Fruit fly (Drosophila melanogaster): ENCODE results near the gene CG2887.

The CG2887 gene

DNA sequence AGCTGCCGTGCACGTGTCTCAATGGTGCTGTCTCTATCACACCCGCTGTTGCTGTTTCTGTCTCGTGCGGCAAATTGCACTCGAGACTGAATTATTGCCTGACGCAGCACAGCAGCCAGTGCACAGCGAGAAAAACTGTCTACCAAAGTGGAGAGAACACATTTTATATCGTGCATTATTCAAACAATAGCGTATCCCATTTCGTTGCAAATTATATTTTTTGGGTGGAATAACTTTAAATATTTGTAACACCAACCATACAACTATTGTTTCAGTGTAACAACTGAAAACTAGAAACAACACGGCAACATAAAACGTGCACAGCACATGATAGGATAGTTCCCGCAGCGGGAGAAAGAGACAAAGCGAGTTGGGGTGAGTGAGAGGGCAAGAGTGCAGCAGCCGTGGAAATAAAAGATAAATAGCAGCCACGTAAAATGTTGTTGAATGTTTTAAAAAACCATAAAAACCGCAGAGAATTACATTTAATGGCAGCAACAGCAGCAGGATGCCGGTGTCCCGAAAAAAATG lies 37.1 kb upstream of the CG2887 start (continued):
- TF ChIP-seq Opbp (GFP tag; IDR thresholded peaks at IDR 0.05; ENCODE audit: partially characterized antibody), result no peak
- no peak for TF ChIP-seq CG15514 (GFP tag; optimal IDR thresholded peaks at IDR 0.05)
- no peak for TF ChIP-seq CG12219 (GFP tag; optimal IDR thresholded peaks at IDR 0.05)
- no peak for TF ChIP-seq CG43689 (GFP tag; IDR thresholded peaks at IDR 0.05)
- TF ChIP-seq salm (tag; optimal IDR thresholded peaks at IDR 0.05), result no peak
- no peak for TF ChIP-seq CG14050 (GFP tag; IDR thresholded peaks at IDR 0.05)
- TF ChIP-seq Max (GFP tag; optimal IDR thresholded peaks at IDR 0.05), result peak; percentile 5
- TF ChIP-seq Asciz (GFP tag; optimal IDR thresholded peaks at IDR 0.05), result peak; percentile 46
- peak; percentile 37 for TF ChIP-seq CG30431 (GFP tag; optimal IDR thresholded peaks at IDR 0.05)
- TF ChIP-seq CG11456 (GFP tag; IDR thresholded peaks at IDR 0.05), result no peak
- peak; percentile 46; the same call in 1 of the 2 replicates for TF ChIP-seq lmd (GFP tag; IDR thresholded peaks at IDR 0.05)
- TF ChIP-seq CG2712 (tag; optimal IDR thresholded peaks at IDR 0.05), result peak; percentile 89
- peak; percentile 29 for TF ChIP-seq CG9609 (GFP tag; optimal IDR thresholded peaks at IDR 0.05)
- TF ChIP-seq slp2 (GFP tag; optimal IDR thresholded peaks at IDR 0.05), result peak; percentile 71
- TF ChIP-seq CG13775 (GFP tag; optimal IDR thresholded peaks at IDR 0.05), result peak; percentile 12
- TF ChIP-seq Chrac-16 (GFP tag; optimal IDR thresholded peaks at IDR 0.05), result peak; percentile 56
- TF ChIP-seq dpn (GFP tag; optimal IDR thresholded peaks at IDR 0.05), result peak; percentile 11 to 25
- peak; percentile 75 for TF ChIP-seq Antp (GFP tag; optimal IDR thresholded peaks at IDR 0.05)
- no peak for TF ChIP-seq HLHmδ (GFP tag; optimal IDR thresholded peaks at IDR 0.05)
- no peak for TF ChIP-seq CG13296 (GFP tag; optimal IDR thresholded peaks at IDR 0.05)
- TF ChIP-seq gem (tag; optimal IDR thresholded peaks at IDR 0.05), result peak; percentile 69
- TF ChIP-seq crp (GFP tag; optimal IDR thresholded peaks at IDR 0.05), result no peak
- peak; percentile 40 for TF ChIP-seq nerfin-1 (tag; optimal IDR thresholded peaks at IDR 0.05)
- TF ChIP-seq pho (GFP tag; optimal IDR thresholded peaks at IDR 0.05), result no peak
- no peak for TF ChIP-seq CG18619 (GFP tag; optimal IDR thresholded peaks at IDR 0.05)
- TF ChIP-seq CG1647 (GFP tag; optimal IDR thresholded peaks at IDR 0.05), result peak; percentile 26
- no peak for TF ChIP-seq CG16813 (GFP tag; IDR thresholded peaks at IDR 0.05; ENCODE audit: partially characterized antibody)
- TF ChIP-seq CG2129 (GFP tag; IDR thresholded peaks at IDR 0.05; ENCODE audit: partially characterized antibody), result no peak
- peak; percentile 33 for TF ChIP-seq Hey (tag; optimal IDR thresholded peaks at IDR 0.05)
- peak; percentile 40 for TF ChIP-seq Hr3 (GFP tag; optimal IDR thresholded peaks at IDR 0.05)
- no peak for TF ChIP-seq CG10431 (GFP tag; optimal IDR thresholded peaks at IDR 0.05)
- peak; percentile 55 to 62 for TF ChIP-seq Pdp1 (GFP tag; optimal IDR thresholded peaks at IDR 0.05)
- TF ChIP-seq CG2889 (GFP tag; IDR thresholded peaks at IDR 0.05), result no peak
- peak; percentile 52 for TF ChIP-seq lilli (GFP tag; optimal IDR thresholded peaks at IDR 0.05)
- no peak for TF ChIP-seq CG15269 (tag; optimal IDR thresholded peaks at IDR 0.05)
- TF ChIP-seq gfzf (GFP tag; optimal IDR thresholded peaks at IDR 0.05), result no peak
- TF ChIP-seq kah (GFP tag; optimal IDR thresholded peaks at IDR 0.05), result no peak
- no peak for TF ChIP-seq slbo (GFP tag; IDR thresholded peaks at IDR 0.05)
- no peak for TF ChIP-seq Dll (GFP tag; IDR thresholded peaks at IDR 0.05; ENCODE audit: partially characterized antibody)
- TF ChIP-seq Camta (GFP tag; optimal IDR thresholded peaks at IDR 0.05), result peak; percentile 49
- no peak for TF ChIP-seq run (tag; optimal IDR thresholded peaks at IDR 0.05)
- TF ChIP-seq CG15479 (GFP tag; optimal IDR thresholded peaks at IDR 0.05), result peak; percentile 93
- no peak for TF ChIP-seq schlank (tag; optimal IDR thresholded peaks at IDR 0.05)
- no peak for TF ChIP-seq Dek (tag; optimal IDR thresholded peaks at IDR 0.05)
- TF ChIP-seq B-H2 (GFP tag; optimal IDR thresholded peaks at IDR 0.05), result no peak
- TF ChIP-seq ATbp (GFP tag; optimal IDR thresholded peaks at IDR 0.05), result peak; percentile 4
- TF ChIP-seq HHEX (GFP tag; optimal IDR thresholded peaks at IDR 0.05), result no peak
- TF ChIP-seq BEAF-32 (GFP tag; optimal IDR thresholded peaks at IDR 0.05), result no peak
- no peak for TF ChIP-seq sd (tag; optimal IDR thresholded peaks at IDR 0.05)
- no peak for TF ChIP-seq yki (optimal IDR thresholded peaks at IDR 0.05)
